Worm (Caenorhabditis elegans) whole organism, late embryonic: ENCODE measurements around the gene gst-9.
A peak's percentile ranks its signal among the peaks of the same experiment; 100 is the strongest.

Source experiments
- C38D4.7 ChIP-seq: fragments of 200-800 bp; sonication (Bioruptor generic); optimal IDR thresholded peaks from 2 replicates; lab custom pipeline; 2018; ENCODE audit warnings: mild to moderate bottlenecking, missing genetic modification characterization, moderate library complexity, missing compliant biosample characterization
- F13H6.1 ChIP-seq: sonication (generic microtip); optimal IDR thresholded peaks from 2 replicates; lab custom pipeline; 2016; ENCODE audit warnings: missing genetic modification characterization, missing compliant biosample characterization
- K02D7.2 ChIP-seq: sonication (generic microtip); optimal IDR thresholded peaks from 2 replicates; lab custom pipeline; 2017; ENCODE audit warnings: mild to moderate bottlenecking, missing genetic modification characterization, missing compliant biosample characterization
- K09A11.1 ChIP-seq: sonication (generic microtip); optimal IDR thresholded peaks from 2 replicates; lab custom pipeline; 2017; ENCODE audit warnings: antibody characterized with exemption, mild to moderate bottlenecking, missing genetic modification characterization, missing compliant biosample characterization; ENCODE audit not compliant: insufficient read depth
- ahr-1 ChIP-seq: sonication (generic microtip); optimal IDR thresholded peaks from 2 replicates; lab custom pipeline; 2016; ENCODE audit warnings: missing genetic modification characterization, missing compliant biosample characterization
- ceh-14 ChIP-seq: sonication (generic microtip); optimal IDR thresholded peaks from 2 replicates; lab custom pipeline; 2016; ENCODE audit warnings: missing genotype, missing genetic modification characterization, missing compliant biosample characterization
- ceh-19 ChIP-seq: fragments of 200-800 bp; sonication (Bioruptor generic); optimal IDR thresholded peaks from 2 replicates; lab custom pipeline; 2018; ENCODE audit warnings: mild to moderate bottlenecking, missing genetic modification characterization, missing compliant biosample characterization
- ceh-24 ChIP-seq: sonication (generic microtip); optimal IDR thresholded peaks from 2 replicates; lab custom pipeline; 2016; ENCODE audit warnings: mild to moderate bottlenecking, missing genetic modification characterization, missing compliant biosample characterization
- ceh-31 ChIP-seq: sonication (generic microtip); optimal IDR thresholded peaks from 2 replicates; lab custom pipeline; 2016; ENCODE audit warnings: missing genetic modification characterization, missing compliant biosample characterization
- ceh-34 ChIP-seq: sonication (generic microtip); optimal IDR thresholded peaks from 2 replicates; lab custom pipeline; 2016; ENCODE audit warnings: mild to moderate bottlenecking, missing genetic modification characterization, missing compliant biosample characterization
- ceh-45 ChIP-seq: fragments of 200-800 bp; sonication (Bioruptor generic); IDR thresholded peaks from 2 replicates; pipeline ENCODE4 v1.3.6; 2022; ENCODE audit warnings: missing genetic modification reagents, missing genetic modification characterization, missing compliant biosample characterization
- ceh-48 ChIP-seq: sonication (generic microtip); optimal IDR thresholded peaks from 2 replicates; lab custom pipeline; 2016; ENCODE audit warnings: missing genetic modification characterization, inconsistent platforms, missing compliant biosample characterization
- ceh-6 ChIP-seq: fragments of 200-800 bp; sonication (Bioruptor generic); optimal IDR thresholded peaks from 2 replicates; lab custom pipeline; 2018; ENCODE audit warnings: mild to moderate bottlenecking, missing genetic modification characterization, missing compliant biosample characterization
- dmd-4 ChIP-seq: sonication (generic microtip); optimal IDR thresholded peaks from 2 replicates; lab custom pipeline; 2016; ENCODE audit warnings: borderline replicate concordance, missing genetic modification characterization, missing compliant biosample characterization
- dve-1 ChIP-seq: sonication (generic microtip); optimal IDR thresholded peaks from 2 replicates; lab custom pipeline; 2017; ENCODE audit warnings: antibody characterized with exemption, mild to moderate bottlenecking, missing genetic modification characterization, missing compliant biosample characterization
- elt-2 ChIP-seq: sonication (generic microtip); optimal IDR thresholded peaks from 2 replicates; lab custom pipeline; 2016; ENCODE audit warnings: missing genetic modification reagents, missing genetic modification characterization, missing compliant biosample characterization
- elt-4 ChIP-seq: sonication (generic microtip); optimal IDR thresholded peaks from 2 replicates; lab custom pipeline; 2016; ENCODE audit warnings: missing genetic modification characterization, missing compliant biosample characterization
- eyg-1 ChIP-seq: sonication (generic microtip); optimal IDR thresholded peaks from 2 replicates; lab custom pipeline; 2016; ENCODE audit warnings: missing genotype, missing genetic modification characterization, missing compliant biosample characterization
- hlh-15 ChIP-seq: sonication (generic microtip); optimal IDR thresholded peaks from 2 replicates; lab custom pipeline; 2016; ENCODE audit warnings: missing genetic modification characterization, missing compliant biosample characterization
- hlh-30 ChIP-seq: sonication (generic microtip); optimal IDR thresholded peaks from 2 replicates; lab custom pipeline; 2017; ENCODE audit warnings: antibody characterized with exemption, missing genetic modification characterization, missing compliant biosample characterization; ENCODE audit not compliant: insufficient read depth
- hlh-6 ChIP-seq: sonication (generic microtip); optimal IDR thresholded peaks from 2 replicates; lab custom pipeline; 2016; ENCODE audit warnings: missing genotype, missing genetic modification characterization, missing compliant biosample characterization
- hlh-8 ChIP-seq: sonication (generic microtip); optimal IDR thresholded peaks from 2 replicates; lab custom pipeline; 2016; ENCODE audit warnings: missing genotype, missing genetic modification characterization, missing compliant biosample characterization
- lim-6 ChIP-seq: sonication (generic microtip); optimal IDR thresholded peaks from 2 replicates; lab custom pipeline; 2016; ENCODE audit warnings: missing genetic modification characterization, missing compliant biosample characterization
- lin-11 ChIP-seq: fragments of 200-800 bp; sonication (Bioruptor generic); optimal IDR thresholded peaks from 2 replicates; lab custom pipeline; 2018; ENCODE audit warnings: mild to moderate bottlenecking, missing genetic modification characterization, missing compliant biosample characterization
- nfya-1 ChIP-seq: sonication (generic microtip); optimal IDR thresholded peaks from 2 replicates; lab custom pipeline; 2017; ENCODE audit warnings: missing genetic modification characterization, mild to moderate bottlenecking, missing compliant biosample characterization, antibody characterized with exemption, moderate library complexity
- nhr-11 ChIP-seq: fragments of 150-350 bp; optimal IDR thresholded peaks from 2 replicates; lab custom pipeline; 2014; ENCODE audit warnings: missing biosample characterization, missing genetic modification characterization
- nhr-232 ChIP-seq: sonication (generic microtip); optimal IDR thresholded peaks from 2 replicates; lab custom pipeline; 2016; ENCODE audit warnings: missing genetic modification characterization, missing compliant biosample characterization
- npax-4 ChIP-seq: sonication (generic microtip); optimal IDR thresholded peaks from 2 replicates; lab custom pipeline; 2016; ENCODE audit warnings: missing genetic modification characterization, missing compliant biosample characterization
- pat-9 ChIP-seq: fragments of 200-800 bp; sonication (Bioruptor generic); optimal IDR thresholded peaks from 2 replicates; lab custom pipeline; 2018; ENCODE audit warnings: mild to moderate bottlenecking, missing genetic modification characterization, moderate library complexity, missing compliant biosample characterization
- pha-2 ChIP-seq: sonication (generic microtip); optimal IDR thresholded peaks from 2 replicates; lab custom pipeline; 2017; ENCODE audit warnings: mild to moderate bottlenecking, missing genetic modification characterization, missing compliant biosample characterization
- pha-4 ChIP-seq: fragments of 150-350 bp; optimal IDR thresholded peaks from 2 replicates; lab custom pipeline; 2018; ENCODE audit warnings: missing biosample characterization, missing genetic modification reagents, missing genetic modification characterization
- sdc-2 ChIP-seq: sonication (generic microtip); optimal IDR thresholded peaks from 2 replicates; lab custom pipeline; 2016; ENCODE audit warnings: missing genotype, missing genetic modification characterization, missing compliant biosample characterization
- tbx-2 ChIP-seq: sonication (generic microtip); optimal IDR thresholded peaks from 2 replicates; lab custom pipeline; 2016; ENCODE audit warnings: missing genetic modification characterization, missing compliant biosample characterization
- unc-3 ChIP-seq, 2 experiments: fragments of 200-800 bp in 1 of 2; sonication (Bioruptor generic) in 1 of 2; sonication (generic microtip) in 1 of 2; conservative IDR thresholded peaks in 1 of 2; optimal IDR thresholded peaks in 1 of 2; 2 replicates each; pipeline versions ENCODE4 v1.3.6 to Lab custom; 2016 to 2022; ENCODE audit warnings: missing compliant biosample characterization in 2 of 2, missing genetic modification characterization in 2 of 2, missing genetic modification reagents in 1 of 2
- unc-86 ChIP-seq: sonication (generic microtip); optimal IDR thresholded peaks from 2 replicates; lab custom pipeline; 2016; ENCODE audit warnings: missing genetic modification characterization, missing compliant biosample characterization
- zip-5 ChIP-seq: sonication (generic microtip); optimal IDR thresholded peaks from 2 replicates; lab custom pipeline; 2016; ENCODE audit warnings: missing genetic modification characterization, missing compliant biosample characterization

The gst-9 gene

ce11 chrII:4869793-4870343 lies 21.5 kb upstream of the gst-9 start:
- TF ChIP-seq K02D7.2 (tag; lab: Kevin White, UChicago) (no peak), dmd-4 (tag; lab: Kevin White, UChicago) (no peak), elt-4 (tag; lab: Kevin White, UChicago) (peak; percentile 86), nhr-232 (tag; lab: Kevin White, UChicago) (no peak), hlh-6 (tag; lab: Kevin White, UChicago) (peak; percentile 9), ceh-31 (peak; percentile 18)

ce11 chrII:4870691-4871090 lies 20.7 kb upstream of the gst-9 start, which contains the start of gene col-20:
TSS of gene col-20 (minus strand) at chrII:4870791.
- TF ChIP-seq pha-2 (tag; lab: Kevin White, UChicago) (no peak), nfya-1 (tag; lab: Kevin White, UChicago) (no peak), ceh-45 (GFP tag; lab: Robert Waterston, UW) (no peak), ceh-19 (no peak), ahr-1 (tag; lab: Kevin White, UChicago) (no peak), unc-3 (GFP tag; conservative IDR thresholded peaks at IDR 0.05; lab: Robert Waterston, UW) (no peak), unc-3 (tag; optimal IDR thresholded peaks at IDR 0.05; lab: Kevin White, UChicago) (no peak), hlh-30 (tag; lab: Kevin White, UChicago) (no peak), lin-11 (tag; lab: Kevin White, UChicago) (no peak), eyg-1 (no peak), ceh-34 (tag; lab: Kevin White, UChicago) (no peak), hlh-15 (tag; lab: Kevin White, UChicago) (no peak), dve-1 (tag; lab: Kevin White, UChicago) (no peak), ceh-48 (tag; lab: Kevin White, UChicago) (no peak), unc-86 (no peak), pha-4 (no peak), hlh-6 (tag; lab: Kevin White, UChicago) (no peak), dmd-4 (tag; lab: Kevin White, UChicago) (no peak), K02D7.2 (tag; lab: Kevin White, UChicago) (no peak), pat-9 (tag; lab: Kevin White, UChicago) (no peak), npax-4 (tag; lab: Kevin White, UChicago) (no peak)

ce11 chrII:4871834-4872233 lies 19.6 kb upstream of the gst-9 start:
- TF ChIP-seq sdc-2 (tag; lab: Kevin White, UChicago) (no peak), ceh-24 (tag; lab: Kevin White, UChicago) (no peak), ceh-14 (tag; lab: Kevin White, UChicago) (no peak), nfya-1 (tag; lab: Kevin White, UChicago) (no peak), nhr-232 (tag; lab: Kevin White, UChicago) (no peak), ahr-1 (tag; lab: Kevin White, UChicago) (no peak), F13H6.1 (tag; lab: Kevin White, UChicago) (no peak), elt-4 (tag; lab: Kevin White, UChicago) (no peak), pha-2 (tag; lab: Kevin White, UChicago) (no peak)

ce11 chrII:4873029-4873428 lies 18.4 kb upstream of the gst-9 start, which contains the start of gene col-73:
TSS of gene col-73 (minus strand) at chrII:4873129.
- TF ChIP-seq C38D4.7 (no peak), lin-11 (tag; lab: Kevin White, UChicago) (no peak), nhr-11 (tag; lab: Kevin White, UChicago) (no peak), ceh-34 (tag; lab: Kevin White, UChicago) (no peak), K09A11.1 (tag; lab: Kevin White, UChicago) (no peak), F13H6.1 (tag; lab: Kevin White, UChicago) (no peak), eyg-1 (no peak), hlh-6 (tag; lab: Kevin White, UChicago) (no peak), elt-2 (no peak), ceh-6 (GFP tag; lab: Kevin White, UChicago) (no peak), dmd-4 (tag; lab: Kevin White, UChicago) (no peak), tbx-2 (tag; lab: Kevin White, UChicago) (no peak), ceh-19 (no peak), lim-6 (tag; lab: Kevin White, UChicago) (no peak), hlh-30 (tag; lab: Kevin White, UChicago) (no peak), zip-5 (tag; lab: Kevin White, UChicago) (no peak), npax-4 (tag; lab: Kevin White, UChicago) (no peak), hlh-8 (no peak)
